Worm (Caenorhabditis elegans) whole organism, L2 larva: ENCODE results near the gene C06E4.8.

ENCODE experiments used
- F13H6.1 ChIP-seq: sonication (generic microtip); optimal IDR thresholded peaks from 2 replicates; lab custom pipeline; 2016; ENCODE audit warnings: missing genetic modification characterization, missing compliant biosample characterization
- ZK546.5 ChIP-seq: sonication (generic microtip); optimal IDR thresholded peaks from 2 replicates; lab custom pipeline; 2017; ENCODE audit warnings: missing biosample characterization, missing genetic modification characterization
- alr-1 ChIP-seq: fragments of 150-350 bp; optimal IDR thresholded peaks from 2 replicates; lab custom pipeline; 2014; ENCODE audit warnings: missing biosample characterization, missing genetic modification characterization
- ama-1 ChIP-seq: fragments of 150-350 bp; optimal IDR thresholded peaks from 2 replicates; lab custom pipeline; 2018; ENCODE audit warnings: inconsistent platforms
- blmp-1 ChIP-seq: sonication (generic microtip); optimal IDR thresholded peaks from 2 replicates; lab custom pipeline; 2017; ENCODE audit warnings: missing genetic modification characterization, mild to moderate bottlenecking, missing compliant biosample characterization, antibody characterized with exemption, moderate library complexity; ENCODE audit not compliant: insufficient read depth
- ceh-82 ChIP-seq: fragments of 150-350 bp; optimal IDR thresholded peaks from 2 replicates; lab custom pipeline; 2014; ENCODE audit warnings: missing biosample characterization, missing genetic modification characterization
- elt-1 ChIP-seq: fragments of 150-350 bp; optimal IDR thresholded peaks from 2 replicates; lab custom pipeline; 2014; ENCODE audit warnings: missing biosample characterization, missing genetic modification characterization
- mbf-1 ChIP-seq: sonication (generic microtip); optimal IDR thresholded peaks from 2 replicates; lab custom pipeline; 2017; ENCODE audit warnings: missing biosample characterization, missing genetic modification characterization
- mdl-1 ChIP-seq, 2 experiments: fragments of 150-350 bp in 1 of 2; sonication (generic microtip) in 1 of 2; optimal IDR thresholded peaks; 2 replicates each; lab custom pipeline; 2017; ENCODE audit warnings: missing biosample characterization in 2 of 2, missing genetic modification characterization in 2 of 2
- snpc-4 ChIP-seq: fragments of 150-350 bp; optimal IDR thresholded peaks from 2 replicates; lab custom pipeline; 2014; ENCODE audit warnings: missing biosample characterization, missing genetic modification characterization
- unc-62 ChIP-seq: fragments of 150-350 bp; optimal IDR thresholded peaks from 2 replicates; lab custom pipeline; 2014; ENCODE audit warnings: missing biosample characterization, missing genetic modification reagents, missing genetic modification characterization

ce11 chrIV:7260587-7260986 is 25.1 kb downstream of the C06E4.8 start, which contains the start of gene C06E4.3:
- no peak for TF ChIP-seq F13H6.1 (tag; lab: Kevin White, UChicago)
- TF ChIP-seq mdl-1 (tag; optimal IDR thresholded peaks at IDR 0.05; lab: Kevin White, UChicago), result no peak
- no peak for TF ChIP-seq ama-1 (lab: Kevin White, UChicago)
- no peak for TF ChIP-seq alr-1 (tag; lab: Kevin White, UChicago)
- TF ChIP-seq ceh-82 (tag; lab: Kevin White, UChicago), result no peak
- TF ChIP-seq mbf-1, result no peak
- no peak for TF ChIP-seq elt-1 (tag; lab: Kevin White, UChicago)
- no peak for TF ChIP-seq snpc-4 (tag; lab: Kevin White, UChicago)
- TF ChIP-seq unc-62, result no peak
- TF ChIP-seq blmp-1 (tag; lab: Kevin White, UChicago), result no peak
- TF ChIP-seq ZK546.5, result no peak
